Fruit fly (Drosophila melanogaster): ENCODE measurements around the gene CG8219.
"Not testable (repeated sequence)": the region's sequence is repeated elsewhere in the genome, so short reads cannot be mapped to it uniquely, and the experiment has no call there.

- not testable (repeated sequence) for TF ChIP-seq usp (GFP tag; optimal IDR thresholded peaks at IDR 0.05); Vsx2 (GFP tag; optimal IDR thresholded peaks at IDR 0.05; ENCODE audit: partially characterized antibody); Abd-B (GFP tag; optimal IDR thresholded peaks at IDR 0.05); GATAd (GFP tag; optimal IDR thresholded peaks at IDR 0.05); lola (GFP tag; optimal IDR thresholded peaks at IDR 0.05); CG9705 (GFP tag; optimal IDR thresholded peaks at IDR 0.05); psq (GFP tag; optimal IDR thresholded peaks at IDR 0.05); dmrt93B (GFP tag; optimal IDR thresholded peaks at IDR 0.05)
These were observed 49.4 kb upstream of the CG8219 start, which contains the start of the genes Cpr65Ax2 and Lcp65Aa for dm6 chr3L:6150757-6151354.
